Worm (Caenorhabditis elegans) whole organism, young adult: ENCODE results near the gene gpx-7.

Source experiments
- B0019.2 ChIP-seq: fragments of 200-800 bp; sonication (Bioruptor generic); conservative IDR thresholded peaks from 2 replicates; pipeline ENCODE4 v1.3.6; 2022; ENCODE audit warnings: missing genetic modification reagents, missing genetic modification characterization, missing compliant biosample characterization
- B0336.3 ChIP-seq: fragments of 200-800 bp; sonication (Bioruptor generic); IDR thresholded peaks from 2 replicates; pipeline ENCODE4 v1.3.6; 2022; ENCODE audit warnings: missing genetic modification characterization, missing compliant biosample characterization
- C17E4.6 ChIP-seq: fragments of 200-800 bp; sonication (Bioruptor generic); IDR thresholded peaks from 2 replicates; pipeline ENCODE4 v1.3.6; 2022; ENCODE audit warnings: missing genetic modification reagents, missing genetic modification characterization, missing compliant biosample characterization
- F22D6.2 ChIP-seq: sonication (generic microtip); optimal IDR thresholded peaks from 2 replicates; lab custom pipeline; 2016; ENCODE audit warnings: mild to moderate bottlenecking, missing genetic modification characterization, missing compliant biosample characterization
- F49E8.2 ChIP-seq: sonication (generic microtip); optimal IDR thresholded peaks from 3 replicates; lab custom pipeline; 2017; ENCODE audit warnings: missing genetic modification characterization, mild to moderate bottlenecking, missing compliant biosample characterization, antibody characterized with exemption, moderate library complexity; ENCODE audit not compliant: insufficient read depth
- F52B5.7 ChIP-seq: sonication (generic microtip); optimal IDR thresholded peaks from 2 replicates; lab custom pipeline; 2016; ENCODE audit warnings: mild to moderate bottlenecking, missing genetic modification characterization, missing compliant biosample characterization
- F57A8.1 ChIP-seq: fragments of 200-800 bp; sonication (Bioruptor generic); optimal IDR thresholded peaks from 2 replicates; lab custom pipeline; 2018; ENCODE audit warnings: mild to moderate bottlenecking, missing genetic modification characterization, moderate library complexity, missing compliant biosample characterization
- T07F8.4 ChIP-seq: sonication (generic microtip); optimal IDR thresholded peaks from 2 replicates; lab custom pipeline; 2016; ENCODE audit warnings: mild to moderate bottlenecking, missing genetic modification characterization, moderate library complexity, missing compliant biosample characterization
- Y53F4B.3 ChIP-seq: fragments of 200-800 bp; sonication (Bioruptor generic); IDR thresholded peaks from 2 replicates; pipeline ENCODE4 v1.3.6; 2022; ENCODE audit warnings: missing genetic modification reagents, missing genetic modification characterization, missing compliant biosample characterization
- Y53G8AR.9 ChIP-seq: fragments of 200-800 bp; sonication (Bioruptor generic); conservative IDR thresholded peaks from 2 replicates; pipeline ENCODE4 v1.3.6; 2022; ENCODE audit warnings: missing genetic modification reagents, missing genetic modification characterization, missing compliant biosample characterization
- Y56A3A.18 ChIP-seq: fragments of 200-800 bp; sonication (Bioruptor generic); IDR thresholded peaks from 2 replicates; pipeline ENCODE4 v1.3.6; 2022; ENCODE audit warnings: missing genetic modification reagents, missing genetic modification characterization, missing compliant biosample characterization
- Y67H2A.10 ChIP-seq: fragments of 200-800 bp; sonication (Bioruptor generic); conservative IDR thresholded peaks from 2 replicates; pipeline ENCODE4 v1.3.6; 2022; ENCODE audit warnings: missing genetic modification reagents, missing genetic modification characterization, missing compliant biosample characterization
- Y95B8A.8 ChIP-seq: fragments of 200-800 bp; sonication (Bioruptor generic); IDR thresholded peaks from 2 replicates; pipeline ENCODE4 v1.3.6; 2022; ENCODE audit warnings: missing genetic modification reagents, missing genetic modification characterization, missing compliant biosample characterization
- akir-1 ChIP-seq: fragments of 200-800 bp; sonication (Bioruptor generic); optimal IDR thresholded peaks from 2 replicates; lab custom pipeline; 2018; ENCODE audit warnings: mild to moderate bottlenecking, missing genetic modification characterization, moderate library complexity, missing compliant biosample characterization
- ama-1 ChIP-seq, 3 experiments: fragments of 150-350 bp in 1 of 3; sonication (generic microtip) in 2 of 3; optimal IDR thresholded peaks; 2 replicates each; lab custom pipeline; 2014 to 2018; ENCODE audit warnings: missing biosample characterization in 2 of 3, missing genetic modification characterization in 2 of 3, missing genetic modification reagents in 2 of 3
- aptf-2 ChIP-seq: fragments of 200-800 bp; sonication (Bioruptor generic); conservative IDR thresholded peaks from 2 replicates; pipeline ENCODE4 v1.3.6; 2022; ENCODE audit warnings: missing genetic modification reagents, missing genetic modification characterization, missing compliant biosample characterization
- aptf-3 ChIP-seq: fragments of 200-800 bp; sonication (Bioruptor generic); IDR thresholded peaks from 2 replicates; pipeline ENCODE4 v1.3.6; 2022; ENCODE audit warnings: missing genetic modification characterization, missing compliant biosample characterization
- atf-7 ChIP-seq: sonication (generic microtip); optimal IDR thresholded peaks from 2 replicates; lab custom pipeline; 2017; ENCODE audit warnings: mild to moderate bottlenecking, missing genetic modification characterization, missing compliant biosample characterization
- attf-3 ChIP-seq: fragments of 200-800 bp; sonication (Bioruptor generic); conservative IDR thresholded peaks from 2 replicates; pipeline ENCODE4 v1.3.6; 2022; ENCODE audit warnings: missing genetic modification reagents, missing genetic modification characterization, missing compliant biosample characterization
- attf-6 ChIP-seq: fragments of 200-800 bp; sonication (Bioruptor generic); IDR thresholded peaks from 2 replicates; pipeline ENCODE4 v1.3.6; 2022; ENCODE audit warnings: missing genetic modification reagents, missing genetic modification characterization, missing compliant biosample characterization
- ceh-100 ChIP-seq: fragments of 200-800 bp; sonication (Bioruptor generic); IDR thresholded peaks from 2 replicates; pipeline ENCODE4 v1.3.6; 2022; ENCODE audit warnings: missing genetic modification reagents, missing genetic modification characterization, missing compliant biosample characterization
- ceh-91 ChIP-seq: fragments of 200-800 bp; sonication (Bioruptor generic); IDR thresholded peaks from 2 replicates; pipeline ENCODE4 v1.3.6; 2022; ENCODE audit warnings: missing genetic modification reagents, missing genetic modification characterization, missing compliant biosample characterization
- chd-7 ChIP-seq: sonication (generic microtip); optimal IDR thresholded peaks from 2 replicates; lab custom pipeline; 2016; ENCODE audit warnings: mild to moderate bottlenecking, missing genetic modification characterization, moderate library complexity, missing compliant biosample characterization
- die-1 ChIP-seq: sonication (generic microtip); optimal IDR thresholded peaks from 2 replicates; lab custom pipeline; 2016; ENCODE audit warnings: missing genotype, mild to moderate bottlenecking, missing genetic modification characterization, missing compliant biosample characterization
- dpl-1 ChIP-seq: fragments of 150-350 bp; optimal IDR thresholded peaks from 2 replicates; lab custom pipeline; 2014; ENCODE audit warnings: missing biosample characterization, missing genetic modification reagents, missing genetic modification characterization
- efl-1 ChIP-seq: fragments of 150-350 bp; optimal IDR thresholded peaks from 2 replicates; lab custom pipeline; 2014; ENCODE audit warnings: missing biosample characterization, missing genetic modification reagents, missing genetic modification characterization
- egl-18 ChIP-seq: fragments of 200-800 bp; sonication (Bioruptor generic); IDR thresholded peaks from 2 replicates; pipeline ENCODE4 v1.3.6; 2022; ENCODE audit warnings: missing genetic modification reagents, missing genetic modification characterization, missing compliant biosample characterization
- ekl-4 ChIP-seq: fragments of 200-800 bp; sonication (Bioruptor generic); IDR thresholded peaks from 2 replicates; pipeline ENCODE4 v1.3.6; 2022; ENCODE audit warnings: missing genetic modification reagents, missing genetic modification characterization, missing compliant biosample characterization
- gei-17 ChIP-seq: fragments of 200-800 bp; sonication (Bioruptor generic); optimal IDR thresholded peaks from 2 replicates; lab custom pipeline; 2018; ENCODE audit warnings: mild to moderate bottlenecking, missing genetic modification characterization, missing compliant biosample characterization
- hlh-12 ChIP-seq: sonication (generic microtip); optimal IDR thresholded peaks from 2 replicates; lab custom pipeline; 2016; ENCODE audit warnings: missing genetic modification characterization, missing compliant biosample characterization
- hsf-1 ChIP-seq: fragments of 200-800 bp; sonication (Bioruptor generic); IDR thresholded peaks from 2 replicates; pipeline ENCODE4 v1.3.6; 2022; ENCODE audit warnings: missing genetic modification reagents, missing genetic modification characterization, missing compliant biosample characterization
- let-526 ChIP-seq: fragments of 200-800 bp; sonication (Bioruptor generic); IDR thresholded peaks from 2 replicates; pipeline ENCODE4 v1.3.6; 2022; ENCODE audit warnings: missing genetic modification reagents, missing genetic modification characterization, missing compliant biosample characterization
- lin-54 ChIP-seq: fragments of 200-800 bp; sonication (Bioruptor generic); optimal IDR thresholded peaks from 2 replicates; lab custom pipeline; 2018; ENCODE audit warnings: mild to moderate bottlenecking, missing genetic modification characterization, missing compliant biosample characterization
- lsy-27 ChIP-seq: sonication (generic microtip); optimal IDR thresholded peaks from 2 replicates; lab custom pipeline; 2017; ENCODE audit warnings: missing genetic modification characterization, mild to moderate bottlenecking, missing compliant biosample characterization, antibody characterized with exemption, missing genotype, borderline replicate concordance; ENCODE audit not compliant: insufficient read depth
- madf-10 ChIP-seq: sonication (generic microtip); optimal IDR thresholded peaks from 2 replicates; lab custom pipeline; 2016; ENCODE audit warnings: mild to moderate bottlenecking, missing genetic modification characterization, missing compliant biosample characterization
- madf-3 ChIP-seq: fragments of 200-800 bp; sonication (Bioruptor generic); IDR thresholded peaks from 2 replicates; pipeline ENCODE4 v1.3.6; 2022; ENCODE audit warnings: missing genetic modification reagents, missing genetic modification characterization, missing compliant biosample characterization
- mcd-1 ChIP-seq: fragments of 200-800 bp; sonication (Bioruptor generic); IDR thresholded peaks from 2 replicates; pipeline ENCODE4 v1.3.6; 2022; ENCODE audit warnings: missing genetic modification reagents, missing genetic modification characterization, missing compliant biosample characterization
- nhr-179 ChIP-seq: sonication (generic microtip); optimal IDR thresholded peaks from 2 replicates; lab custom pipeline; 2016; ENCODE audit warnings: mild to moderate bottlenecking, missing genetic modification characterization, missing compliant biosample characterization
- nhr-80 ChIP-seq: sonication (generic microtip); optimal IDR thresholded peaks from 2 replicates; lab custom pipeline; 2016; ENCODE audit warnings: missing genetic modification characterization, missing compliant biosample characterization
- pha-4 ChIP-seq: fragments of 150-350 bp; sonication (generic microtip); optimal IDR thresholded peaks from 2 replicates; lab custom pipeline; 2014; ENCODE audit warnings: missing biosample characterization, missing genetic modification reagents, missing genetic modification characterization
- snpc-1.3 ChIP-seq: sonication (generic microtip); optimal IDR thresholded peaks from 2 replicates; lab custom pipeline; 2017; ENCODE audit warnings: missing genetic modification characterization, mild to moderate bottlenecking, missing compliant biosample characterization, antibody characterized with exemption, moderate library complexity, missing genotype, missing genetic modification reagents; ENCODE audit not compliant: insufficient read depth
- snpc-4 ChIP-seq, 5 experiments: fragments of 150-350 bp in 1 of 5; sonication (generic microtip) in 4 of 5; optimal IDR thresholded peaks; 2 replicates each; lab custom pipeline; 2014 to 2018; ENCODE audit warnings: missing genetic modification characterization in 5 of 5, missing biosample characterization in 3 of 5, antibody characterized with exemption in 2 of 5, mild to moderate bottlenecking in 2 of 5, missing compliant biosample characterization in 2 of 5, missing genotype in 2 of 5, moderate library complexity in 2 of 5, missing genetic modification reagents in 1 of 5
- somi-1 ChIP-seq: fragments of 200-800 bp; sonication (Bioruptor generic); optimal IDR thresholded peaks from 2 replicates; lab custom pipeline; 2018; ENCODE audit warnings: mild to moderate bottlenecking, missing genetic modification characterization, missing compliant biosample characterization
- tlf-1 ChIP-seq: fragments of 200-800 bp; sonication (Bioruptor generic); optimal IDR thresholded peaks from 2 replicates; lab custom pipeline; 2018; ENCODE audit warnings: mild to moderate bottlenecking, missing genetic modification characterization, missing compliant biosample characterization
- unc-62 ChIP-seq: fragments of 150-350 bp; optimal IDR thresholded peaks from 2 replicates; lab custom pipeline; 2014; ENCODE audit warnings: missing biosample characterization, missing genetic modification reagents, missing genetic modification characterization
- zim-3 ChIP-seq: sonication (generic microtip); optimal IDR thresholded peaks from 2 replicates; lab custom pipeline; 2017; ENCODE audit warnings: mild to moderate bottlenecking, missing genetic modification characterization, moderate library complexity, missing compliant biosample characterization
- ztf-18 ChIP-seq: sonication (generic microtip); optimal IDR thresholded peaks from 2 replicates; lab custom pipeline; 2016; ENCODE audit warnings: missing genotype, mild to moderate bottlenecking, missing genetic modification characterization, missing compliant biosample characterization

Gene gpx-7

DNA sequence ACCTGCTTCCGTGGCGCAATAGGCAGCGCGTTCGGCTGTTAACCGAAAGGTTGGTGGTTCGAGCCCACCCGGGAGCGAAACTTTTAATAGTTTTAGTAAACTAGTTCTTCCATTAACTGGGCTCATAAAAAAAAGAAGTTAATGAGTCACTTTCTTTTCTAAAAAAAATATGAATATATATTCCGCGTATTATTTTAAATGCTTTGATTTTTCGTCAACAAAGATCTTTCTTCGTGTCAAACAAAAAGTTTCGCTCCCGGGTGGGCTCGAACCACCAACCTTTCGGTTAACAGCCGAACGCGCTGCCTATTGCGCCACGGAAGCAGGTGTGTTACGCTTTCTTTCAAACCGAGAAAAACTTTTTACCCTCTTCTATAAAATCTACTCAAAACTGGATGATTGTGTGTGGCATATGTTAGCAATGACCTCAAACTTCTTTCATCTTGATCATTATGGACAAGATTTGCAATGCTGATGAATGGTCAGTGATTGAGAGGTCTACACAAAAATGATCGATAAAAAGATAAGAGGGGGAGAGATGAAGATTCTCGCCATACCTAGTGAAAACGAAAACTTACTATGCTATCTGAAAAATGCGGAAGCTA lies 25.8 kb downstream of the gpx-7 start (continued):
- peak; percentile 58 for TF ChIP-seq zim-3 (tag; lab: Kevin White, UChicago)
- TF ChIP-seq T07F8.4 (tag; lab: Kevin White, UChicago) = peak; percentile 50
- TF ChIP-seq atf-7 (tag; lab: Kevin White, UChicago) = no peak
- peak; percentile 75 for TF ChIP-seq die-1
- TF ChIP-seq gei-17 (GFP tag; lab: Kevin White, UChicago) = no peak
- no peak for TF ChIP-seq Y53G8AR.9 (GFP tag; lab: Robert Waterston, UW)
- no peak for TF ChIP-seq akir-1 (GFP tag; lab: Kevin White, UChicago)
- no peak for TF ChIP-seq unc-62 (GFP tag; lab: Kevin White, UChicago)
- TF ChIP-seq dpl-1 = no peak
- TF ChIP-seq ztf-18 (tag; lab: Kevin White, UChicago) = peak; percentile 58
- peak; percentile 53 for TF ChIP-seq lsy-27
- TF ChIP-seq snpc-1.3 (tag; lab: Kevin White, UChicago) = peak; percentile 12
- TF ChIP-seq lin-54 = no peak
- peak; percentile 11 for TF ChIP-seq F49E8.2 (tag; lab: Kevin White, UChicago)
- TF ChIP-seq chd-7 (tag; lab: Kevin White, UChicago) = peak; percentile 50
- peak; percentile 66 for TF ChIP-seq Y56A3A.18 (GFP tag; lab: Robert Waterston, UW)
- no peak for TF ChIP-seq ama-1 (optimal IDR thresholded peaks at IDR 0.05; lab: Kevin White, UChicago)
- peak in 1 of 2 experiments; percentile 50 for TF ChIP-seq ama-1 (GFP tag; optimal IDR thresholded peaks at IDR 0.05; lab: Kevin White, UChicago)
- no peak for TF ChIP-seq attf-3 (GFP tag; lab: Robert Waterston, UW)
- TF ChIP-seq efl-1 (GFP tag; lab: Kevin White, UChicago) = no peak
- 0 out of 2 replicates have a peak, but pooled peaks have one; percentile 48 for TF ChIP-seq aptf-3 (GFP tag; lab: Robert Waterston, UW)
- peak; percentile 52 for TF ChIP-seq hlh-12 (tag; lab: Kevin White, UChicago)
- no peak for TF ChIP-seq let-526 (GFP tag; lab: Robert Waterston, UW)
- 0 out of 2 replicates have a peak, but pooled peaks have one; percentile 49 for TF ChIP-seq attf-6 (GFP tag; lab: Robert Waterston, UW)
- TF ChIP-seq egl-18 = no peak
- TF ChIP-seq ceh-100 (GFP tag; lab: Robert Waterston, UW) = no peak
- TF ChIP-seq Y53F4B.3 (GFP tag; lab: Robert Waterston, UW) = 0 out of 2 replicates have a peak, but pooled peaks have one; percentile 42
- no peak for TF ChIP-seq Y95B8A.8 (GFP tag; lab: Robert Waterston, UW)
- no peak for TF ChIP-seq Y67H2A.10
- peak; percentile 40 for TF ChIP-seq nhr-80 (tag; lab: Kevin White, UChicago)
- peak; percentile 29; the same call in 1 of the 2 replicates for TF ChIP-seq ekl-4 (GFP tag; lab: Robert Waterston, UW)
- TF ChIP-seq B0019.2 (GFP tag; lab: Robert Waterston, UW) = no peak
- no peak for TF ChIP-seq F52B5.7 (tag; lab: Kevin White, UChicago)
- peak; percentile 6 for TF ChIP-seq snpc-4 (GFP tag; optimal IDR thresholded peaks at IDR 0.05; lab: Kevin White, UChicago)
- TF ChIP-seq snpc-4 (tag; optimal IDR thresholded peaks at IDR 0.05; lab: Kevin White, UChicago) = peak in 3 of 4 experiments; percentile 24 to 73 (median 27)
- TF ChIP-seq B0336.3 = no peak
- TF ChIP-seq mcd-1 (GFP tag; lab: Robert Waterston, UW) = no peak; the same call in 1 of the 2 replicates
- TF ChIP-seq madf-10 = peak; percentile 18
- no peak for TF ChIP-seq madf-3 (GFP tag; lab: Robert Waterston, UW)
- TF ChIP-seq C17E4.6 (GFP tag; lab: Robert Waterston, UW) = no peak
- TF ChIP-seq ceh-91 (GFP tag; lab: Robert Waterston, UW) = no peak
- no peak for TF ChIP-seq F57A8.1 (GFP tag; lab: Kevin White, UChicago)
- no peak for TF ChIP-seq nhr-179 (tag; lab: Kevin White, UChicago)
- TF ChIP-seq somi-1 = peak; percentile 25
- TF ChIP-seq aptf-2 (GFP tag; lab: Robert Waterston, UW) = no peak
- no peak for TF ChIP-seq tlf-1 (GFP tag; lab: Kevin White, UChicago)
- TF ChIP-seq pha-4 (tag; lab: Kevin White, UChicago) = no peak
- no peak for TF ChIP-seq F22D6.2 (tag; lab: Kevin White, UChicago)
- no peak for TF ChIP-seq hsf-1
